Fruit fly (Drosophila melanogaster): ENCODE measurements around the gene mRpL21.
A peak's percentile ranks its signal among the peaks of the same experiment; 100 is the strongest.

mRpL21 gene

dm6 chr3L:19264141-19264487, 9.3 kb upstream of the mRpL21 start, which contains the start of gene Max (continued):
- TF ChIP-seq CG10431 (GFP tag; optimal IDR thresholded peaks at IDR 0.05) (no peak), HmgZ (tag; optimal IDR thresholded peaks at IDR 0.05) (peak; percentile 83), CG4730 (GFP tag; IDR thresholded peaks at IDR 0.05) (0 out of 2 replicates have a peak, but pooled peaks have one; percentile 21), MBD-R2 (GFP tag; IDR thresholded peaks at IDR 0.05) (peak; percentile 90), B-H1 (GFP tag; IDR thresholded peaks at IDR 0.05) (peak; percentile 63), CG1603 (tag; optimal IDR thresholded peaks at IDR 0.05) (peak; percentile 85), CG12104 (GFP tag; optimal IDR thresholded peaks at IDR 0.05) (peak; percentile 63), Dad (GFP tag; optimal IDR thresholded peaks at IDR 0.05) (no peak), Pdp1 (GFP tag; optimal IDR thresholded peaks at IDR 0.05) (peak in 1 of 2 experiments; percentile 8), chn (GFP tag; optimal IDR thresholded peaks at IDR 0.05) (peak; percentile 14), zfh1 (GFP tag; IDR thresholded peaks at IDR 0.05) (peak; percentile 80), az2 (GFP tag; optimal IDR thresholded peaks at IDR 0.05) (peak; percentile 63), CG30403 (GFP tag; optimal IDR thresholded peaks at IDR 0.05) (peak; percentile 66), crol (GFP tag; IDR thresholded peaks at IDR 0.05) (no peak), en (GFP tag; optimal IDR thresholded peaks at IDR 0.05) (no peak), Taf1 (GFP tag; IDR thresholded peaks at IDR 0.05) (0 out of 2 replicates have a peak, but pooled peaks have one; percentile 36), CG43689 (GFP tag; IDR thresholded peaks at IDR 0.05) (no peak), Hand (GFP tag; optimal IDR thresholded peaks at IDR 0.05) (peak; percentile 21), CoRest (tag; optimal IDR thresholded peaks at IDR 0.05) (peak; percentile 83), HHEX (GFP tag; optimal IDR thresholded peaks at IDR 0.05) (peak; percentile 39), CG12769 (tag; optimal IDR thresholded peaks at IDR 0.05) (peak; percentile 84), ems (GFP tag; optimal IDR thresholded peaks at IDR 0.05) (peak; percentile 30), ap (GFP tag; IDR thresholded peaks at IDR 0.05) (peak; percentile 48), bsh (GFP tag; optimal IDR thresholded peaks at IDR 0.05) (peak in 1 of 2 experiments; percentile 73), insv (GFP tag; optimal IDR thresholded peaks at IDR 0.05) (peak in 1 of 2 experiments; percentile 37), CG42726 (GFP tag; IDR thresholded peaks at IDR 0.05; ENCODE audit: partially characterized antibody) (no peak), zfh2 (GFP tag; optimal IDR thresholded peaks at IDR 0.05) (peak; percentile 24), gcm2 (GFP tag; optimal IDR thresholded peaks at IDR 0.05) (no peak), ewg (GFP tag; optimal IDR thresholded peaks at IDR 0.05) (peak; percentile 69), pzg (GFP tag; optimal IDR thresholded peaks at IDR 0.05) (peak; percentile 77), Atf3 (GFP tag; optimal IDR thresholded peaks at IDR 0.05) (no peak), CG2202 (tag; optimal IDR thresholded peaks at IDR 0.05) (peak; percentile 8), CG17829 (tag; optimal IDR thresholded peaks at IDR 0.05) (peak; percentile 85), CG1024 (GFP tag; IDR thresholded peaks at IDR 0.05) (peak; percentile 36; the same call in 1 of the 2 replicates), CG3281 (GFP tag; optimal IDR thresholded peaks at IDR 0.05) (peak; percentile 68), mld (GFP tag; IDR thresholded peaks at IDR 0.05; ENCODE audit: partially characterized antibody) (no peak), Meics (GFP tag; optimal IDR thresholded peaks at IDR 0.05) (peak; percentile 71), fd102C (GFP tag; optimal IDR thresholded peaks at IDR 0.05) (no peak), btn (GFP tag; optimal IDR thresholded peaks at IDR 0.05) (no peak), CG2120 (GFP tag; optimal IDR thresholded peaks at IDR 0.05) (peak; percentile 66), Atf6 (GFP tag; IDR thresholded peaks at IDR 0.05) (peak; percentile 74), CG2712 (tag; optimal IDR thresholded peaks at IDR 0.05) (peak; percentile 84), fd3F (GFP tag; optimal IDR thresholded peaks at IDR 0.05) (peak; percentile 54), MTF-1 (GFP tag; optimal IDR thresholded peaks at IDR 0.05; ENCODE audit: borderline replicate concordance) (peak; percentile 5), tin (GFP tag; optimal IDR thresholded peaks at IDR 0.05) (peak; percentile 58), Ravus (GFP tag; IDR thresholded peaks at IDR 0.05) (peak; percentile 22; the same call in 1 of the 2 replicates), CG7372 (GFP tag; IDR thresholded peaks at IDR 0.05) (peak; percentile 42; the same call in 1 of the 2 replicates), Sry-β (GFP tag; optimal IDR thresholded peaks at IDR 0.05) (no peak), CG13424 (tag; optimal IDR thresholded peaks at IDR 0.05) (peak; percentile 83), lilli (GFP tag; optimal IDR thresholded peaks at IDR 0.05) (peak; percentile 59)
